Worm (Caenorhabditis elegans) whole organism, young adult: ENCODE measurements around the gene fdgt-1.
"Not testable (repeated sequence)": the region's sequence is repeated elsewhere in the genome, so short reads cannot be mapped to it uniquely, and the experiment has no call there.

Experiments
- F33H1.4 ChIP-seq: fragments of 200-800 bp; sonication (Bioruptor generic); IDR thresholded peaks from 2 replicates; pipeline ENCODE4 v1.3.6; 2022; ENCODE audit warnings: missing genetic modification reagents, missing genetic modification characterization, missing compliant biosample characterization
- K11D2.4 ChIP-seq: fragments of 200-800 bp; sonication (Bioruptor generic); IDR thresholded peaks from 2 replicates; pipeline ENCODE4 v1.3.6; 2022; ENCODE audit warnings: missing genetic modification reagents, missing genetic modification characterization, missing compliant biosample characterization
- T07F8.4 ChIP-seq: sonication (generic microtip); optimal IDR thresholded peaks from 2 replicates; lab custom pipeline; 2016; ENCODE audit warnings: mild to moderate bottlenecking, missing genetic modification characterization, moderate library complexity, missing compliant biosample characterization
- Y53F4B.3 ChIP-seq: fragments of 200-800 bp; sonication (Bioruptor generic); IDR thresholded peaks from 2 replicates; pipeline ENCODE4 v1.3.6; 2022; ENCODE audit warnings: missing genetic modification reagents, missing genetic modification characterization, missing compliant biosample characterization
- aptf-3 ChIP-seq: fragments of 200-800 bp; sonication (Bioruptor generic); IDR thresholded peaks from 2 replicates; pipeline ENCODE4 v1.3.6; 2022; ENCODE audit warnings: missing genetic modification characterization, missing compliant biosample characterization
- athp-1 ChIP-seq: sonication (generic microtip); optimal IDR thresholded peaks from 2 replicates; lab custom pipeline; 2017; ENCODE audit warnings: mild to moderate bottlenecking, missing genetic modification characterization, missing compliant biosample characterization
- bed-2 ChIP-seq: fragments of 200-800 bp; sonication (Bioruptor generic); IDR thresholded peaks from 2 replicates; pipeline ENCODE4 v1.3.6; 2022; ENCODE audit warnings: missing genetic modification reagents, missing genetic modification characterization, missing compliant biosample characterization
- cebp-2 ChIP-seq: fragments of 200-800 bp; sonication (Bioruptor generic); IDR thresholded peaks from 2 replicates; pipeline ENCODE4 v1.3.6; 2022; ENCODE audit warnings: missing genetic modification characterization, missing compliant biosample characterization
- ceh-100 ChIP-seq: fragments of 200-800 bp; sonication (Bioruptor generic); IDR thresholded peaks from 2 replicates; pipeline ENCODE4 v1.3.6; 2022; ENCODE audit warnings: missing genetic modification reagents, missing genetic modification characterization, missing compliant biosample characterization
- ceh-27 ChIP-seq: fragments of 200-800 bp; sonication (Bioruptor generic); optimal IDR thresholded peaks from 2 replicates; lab custom pipeline; 2018; ENCODE audit warnings: mild to moderate bottlenecking, missing genetic modification characterization, moderate library complexity, missing compliant biosample characterization
- ceh-40 ChIP-seq: fragments of 200-800 bp; sonication (Bioruptor generic); IDR thresholded peaks from 2 replicates; pipeline ENCODE4 v1.3.6; 2022; ENCODE audit warnings: missing genetic modification characterization, missing compliant biosample characterization
- ceh-79 ChIP-seq: sonication (generic microtip); optimal IDR thresholded peaks from 2 replicates; lab custom pipeline; 2017; ENCODE audit warnings: mild to moderate bottlenecking, missing genetic modification characterization, missing compliant biosample characterization
- ceh-91 ChIP-seq: fragments of 200-800 bp; sonication (Bioruptor generic); IDR thresholded peaks from 2 replicates; pipeline ENCODE4 v1.3.6; 2022; ENCODE audit warnings: missing genetic modification reagents, missing genetic modification characterization, missing compliant biosample characterization
- chd-7 ChIP-seq: sonication (generic microtip); optimal IDR thresholded peaks from 2 replicates; lab custom pipeline; 2016; ENCODE audit warnings: mild to moderate bottlenecking, missing genetic modification characterization, moderate library complexity, missing compliant biosample characterization
- dpff-1 ChIP-seq: sonication (generic microtip); optimal IDR thresholded peaks from 2 replicates; lab custom pipeline; 2017; ENCODE audit warnings: mild to moderate bottlenecking, missing genetic modification characterization, missing compliant biosample characterization
- ets-4 ChIP-seq: fragments of 200-800 bp; sonication (Bioruptor generic); optimal IDR thresholded peaks from 2 replicates; lab custom pipeline; 2018; ENCODE audit warnings: mild to moderate bottlenecking, missing genetic modification characterization, missing compliant biosample characterization
- fkh-3 ChIP-seq: sonication (generic microtip); optimal IDR thresholded peaks from 2 replicates; lab custom pipeline; 2016; ENCODE audit warnings: mild to moderate bottlenecking, missing genetic modification characterization, missing compliant biosample characterization
- hmg-20 ChIP-seq: fragments of 200-800 bp; sonication (Bioruptor generic); IDR thresholded peaks from 2 replicates; pipeline ENCODE4 v1.3.6; 2022; ENCODE audit warnings: missing genetic modification reagents, missing genetic modification characterization, missing compliant biosample characterization
- hsf-1 ChIP-seq: fragments of 200-800 bp; sonication (Bioruptor generic); IDR thresholded peaks from 2 replicates; pipeline ENCODE4 v1.3.6; 2022; ENCODE audit warnings: missing genetic modification reagents, missing genetic modification characterization, missing compliant biosample characterization
- lin-26 ChIP-seq: fragments of 200-800 bp; sonication (Bioruptor generic); IDR thresholded peaks from 2 replicates; pipeline ENCODE4 v1.3.6; 2022; ENCODE audit warnings: missing genetic modification reagents, missing genetic modification characterization, missing compliant biosample characterization
- lsl-1 ChIP-seq: fragments of 200-800 bp; sonication (Bioruptor generic); optimal IDR thresholded peaks from 2 replicates; lab custom pipeline; 2018; ENCODE audit warnings: mild to moderate bottlenecking, missing genetic modification characterization, moderate library complexity, missing compliant biosample characterization
- lsy-27 ChIP-seq: sonication (generic microtip); optimal IDR thresholded peaks from 2 replicates; lab custom pipeline; 2017; ENCODE audit warnings: missing genetic modification characterization, mild to moderate bottlenecking, missing compliant biosample characterization, antibody characterized with exemption, missing genotype, borderline replicate concordance; ENCODE audit not compliant: insufficient read depth
- madf-8 ChIP-seq: fragments of 200-800 bp; sonication (Bioruptor generic); conservative IDR thresholded peaks from 2 replicates; pipeline ENCODE4 v1.3.6; 2022; ENCODE audit warnings: missing genetic modification reagents, missing genetic modification characterization, missing compliant biosample characterization
- mes-4 ChIP-seq: sonication (generic microtip); optimal IDR thresholded peaks from 2 replicates; lab custom pipeline; 2016; ENCODE audit warnings: missing genotype, missing genetic modification characterization, missing compliant biosample characterization
- nfya-1 ChIP-seq: sonication (generic microtip); optimal IDR thresholded peaks from 2 replicates; lab custom pipeline; 2017; ENCODE audit warnings: antibody characterized with exemption, missing compliant biosample characterization, missing genetic modification characterization, borderline replicate concordance; ENCODE audit not compliant: insufficient read depth
- pha-4 ChIP-seq: fragments of 150-350 bp; sonication (generic microtip); optimal IDR thresholded peaks from 2 replicates; lab custom pipeline; 2014; ENCODE audit warnings: missing biosample characterization, missing genetic modification reagents, missing genetic modification characterization
- rcor-1 ChIP-seq: fragments of 200-800 bp; sonication (Bioruptor generic); IDR thresholded peaks from 2 replicates; pipeline ENCODE4 v1.3.6; 2022; ENCODE audit warnings: missing genetic modification reagents, missing genetic modification characterization, missing compliant biosample characterization
- sea-2 ChIP-seq: fragments of 200-800 bp; sonication (Bioruptor generic); IDR thresholded peaks from 2 replicates; pipeline ENCODE4 v1.3.6; 2022; ENCODE audit warnings: missing genetic modification characterization, missing compliant biosample characterization
- somi-1 ChIP-seq: fragments of 200-800 bp; sonication (Bioruptor generic); optimal IDR thresholded peaks from 2 replicates; lab custom pipeline; 2018; ENCODE audit warnings: mild to moderate bottlenecking, missing genetic modification characterization, missing compliant biosample characterization
- sptf-2 ChIP-seq: fragments of 200-800 bp; sonication (Bioruptor generic); optimal IDR thresholded peaks from 2 replicates; lab custom pipeline; 2018; ENCODE audit warnings: mild to moderate bottlenecking, missing genetic modification characterization, missing compliant biosample characterization
- tlf-1 ChIP-seq: fragments of 200-800 bp; sonication (Bioruptor generic); optimal IDR thresholded peaks from 2 replicates; lab custom pipeline; 2018; ENCODE audit warnings: mild to moderate bottlenecking, missing genetic modification characterization, missing compliant biosample characterization
- ztf-25 ChIP-seq: fragments of 200-800 bp; sonication (Bioruptor generic); IDR thresholded peaks from 2 replicates; pipeline ENCODE4 v1.3.6; 2022; ENCODE audit warnings: missing genetic modification reagents, missing genetic modification characterization, missing compliant biosample characterization
- ztf-26 ChIP-seq: sonication (generic microtip); optimal IDR thresholded peaks from 2 replicates; lab custom pipeline; 2017; ENCODE audit warnings: missing genetic modification characterization, missing compliant biosample characterization
- ztf-3 ChIP-seq: fragments of 200-800 bp; sonication (Bioruptor generic); optimal IDR thresholded peaks from 2 replicates; lab custom pipeline; 2018; ENCODE audit warnings: mild to moderate bottlenecking, missing genetic modification characterization, missing compliant biosample characterization

The fdgt-1 gene

ce11 chrII:1537321-1537720 is 33.0 kb downstream of the fdgt-1 start, which contains the start of gene fbxb-42:
Gene fbxb-42, plus strand, starts transcription at chrII:1537621.
- TF ChIP-seq Y53F4B.3 (GFP tag; lab: Robert Waterston, UW), result no peak
- TF ChIP-seq chd-7 (tag; lab: Kevin White, UChicago), result no peak
- no peak for TF ChIP-seq lsl-1 (GFP tag; lab: Kevin White, UChicago)
- no peak for TF ChIP-seq sea-2 (GFP tag; lab: Robert Waterston, UW)
- TF ChIP-seq ceh-100 (GFP tag; lab: Robert Waterston, UW), result no peak
- TF ChIP-seq, all 124 proteins: peak for 0

DNA sequence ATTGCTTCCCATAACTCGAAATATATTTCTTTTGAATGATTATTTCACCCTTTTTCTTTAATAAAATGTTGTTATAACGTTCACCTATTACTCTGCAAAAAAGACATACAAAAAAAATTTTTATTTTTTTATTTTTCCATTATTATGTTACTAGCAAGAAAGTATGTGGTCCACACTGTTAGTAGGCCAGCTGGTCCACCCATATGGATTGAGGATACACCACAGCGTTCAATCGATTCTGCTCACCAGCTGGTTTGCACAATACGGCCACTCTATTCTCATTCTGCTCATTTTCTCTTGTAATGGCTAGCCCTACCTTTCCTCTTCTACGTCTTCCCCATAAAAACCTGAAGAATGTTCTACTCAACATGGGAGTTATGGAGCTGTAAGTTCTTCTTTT is 34.2 kb downstream of the fdgt-1 start, which contains the start of gene fbxb-44:
TSS of gene fbxb-44 (plus strand) at position 301 of the 400 bp plus-strand sequence.
- TF ChIP-seq ceh-79 (tag; lab: Kevin White, UChicago) (no peak), nfya-1 (tag; lab: Kevin White, UChicago) (no peak), fkh-3 (tag; lab: Kevin White, UChicago) (no peak), T07F8.4 (tag; lab: Kevin White, UChicago) (no peak), hsf-1 (GFP tag; lab: Robert Waterston, UW) (no peak), ceh-91 (no peak), F33H1.4 (no peak), hmg-20 (no peak), ztf-25 (GFP tag; lab: Robert Waterston, UW) (no peak), rcor-1 (GFP tag; lab: Robert Waterston, UW) (no peak), aptf-3 (GFP tag; lab: Robert Waterston, UW) (no peak), ztf-26 (tag; lab: Kevin White, UChicago) (no peak), cebp-2 (GFP tag; lab: Robert Waterston, UW) (no peak), ceh-40 (no peak), tlf-1 (GFP tag; lab: Kevin White, UChicago) (no peak), K11D2.4 (GFP tag; lab: Robert Waterston, UW) (no peak), athp-1 (tag; lab: Kevin White, UChicago) (no peak), ztf-3 (no peak)

DNA sequence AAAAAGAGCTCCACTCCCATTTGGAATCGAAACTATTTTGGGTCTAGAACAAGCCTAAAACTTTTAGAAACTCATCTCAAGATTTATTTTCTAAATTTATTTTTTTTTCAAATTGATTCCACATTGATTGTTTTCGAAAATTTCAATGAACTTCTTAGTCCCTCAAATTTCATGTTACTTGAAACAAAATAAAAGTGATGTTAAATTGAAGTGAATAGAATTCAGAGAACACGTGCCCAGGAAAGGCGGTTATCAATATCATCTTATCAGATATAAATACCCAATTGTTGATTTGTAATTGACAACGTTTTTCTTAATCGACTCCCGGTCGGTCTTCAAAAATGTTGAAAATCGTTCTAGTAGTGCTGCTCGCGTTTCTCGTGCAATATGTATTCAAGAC is 36.3 kb downstream of the fdgt-1 start, which contains the start of gene poml-4:
TSS of gene poml-4 (plus strand) at position 301 of the 400 bp plus-strand sequence.
- not testable (repeated sequence) for TF ChIP-seq mes-4 (tag; lab: Kevin White, UChicago); pha-4; madf-8 (GFP tag; lab: Robert Waterston, UW)
- TF ChIP-seq, all 124 proteins: peak for 0; not testable (repeated sequence) for 124

DNA sequence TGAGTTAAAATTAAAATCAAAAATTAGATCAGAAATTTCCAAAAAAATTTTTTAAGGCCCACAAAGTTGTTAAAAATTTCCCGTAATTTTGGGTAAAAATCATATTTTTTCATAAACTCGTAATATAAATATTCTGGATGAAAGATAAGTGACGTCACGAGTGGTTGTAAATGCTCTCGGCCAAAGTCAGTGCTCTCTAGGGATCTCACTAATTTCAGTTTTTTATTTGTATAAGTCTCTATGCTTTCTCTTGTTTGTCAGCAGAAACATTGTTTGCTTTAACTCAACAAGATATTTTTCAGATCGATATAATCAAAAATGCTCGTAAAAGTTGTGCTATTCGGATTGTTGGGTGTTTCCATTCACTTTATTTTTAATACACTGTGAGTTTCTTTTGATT is 38.8 kb downstream of the fdgt-1 start, which contains the start of gene K05F6.4:
TSS of gene K05F6.4 (plus strand) at position 301 of the 400 bp plus-strand sequence.
- TF ChIP-seq ets-4 (GFP tag; lab: Kevin White, UChicago); lsy-27 (tag; lab: Kevin White, UChicago); athp-1 (tag; lab: Kevin White, UChicago): not testable (repeated sequence)
- TF ChIP-seq, all 124 proteins: peak for 0; not testable (repeated sequence) for 124

ce11 chrII:1545625-1546024 is 41.3 kb downstream of the fdgt-1 start, which contains the start of gene K05F6.12:
Gene K05F6.12, plus strand, starts transcription at chrII:1545925.
- TF ChIP-seq dpff-1 (no peak), sptf-2 (no peak), ceh-91 (no peak), hmg-20 (no peak), bed-2 (no peak), lin-26 (GFP tag; lab: Robert Waterston, UW) (no peak), K11D2.4 (GFP tag; lab: Robert Waterston, UW) (no peak), madf-8 (GFP tag; lab: Robert Waterston, UW) (no peak), somi-1 (no peak), F33H1.4 (no peak), ceh-27 (GFP tag; lab: Kevin White, UChicago) (no peak)
